Worm (Caenorhabditis elegans) whole organism, L1 larva: ENCODE results near the gene col-157.

Experiments
- C16A3.4 ChIP-seq: fragments of 150-350 bp; optimal IDR thresholded peaks from 2 replicates; lab custom pipeline; 2014; ENCODE audit warnings: missing biosample characterization, missing genetic modification characterization
- dpl-1 ChIP-seq, 3 experiments: fragments of 150-350 bp in 2 of 3; sonication (generic microtip) in 1 of 3; optimal IDR thresholded peaks; 2 replicates each; lab custom pipeline; 2014 to 2017; ENCODE audit warnings: missing biosample characterization in 3 of 3, missing genetic modification characterization in 3 of 3, missing genetic modification reagents in 3 of 3
- elt-2 ChIP-seq: sonication (generic microtip); optimal IDR thresholded peaks from 2 replicates; lab custom pipeline; 2016; ENCODE audit warnings: missing genetic modification characterization, mild to moderate bottlenecking, inconsistent platforms, missing compliant biosample characterization, missing genetic modification reagents
- fkh-8 ChIP-seq: sonication (generic microtip); optimal IDR thresholded peaks from 2 replicates; lab custom pipeline; 2016; ENCODE audit warnings: mild to moderate bottlenecking, missing genetic modification characterization, missing compliant biosample characterization
- hlh-4 ChIP-seq: sonication (generic microtip); optimal IDR thresholded peaks from 2 replicates; lab custom pipeline; 2016; ENCODE audit warnings: mild to moderate bottlenecking, missing genetic modification characterization, missing compliant biosample characterization
- isw-1 ChIP-seq: fragments of 200-800 bp; sonication (Bioruptor generic); IDR thresholded peaks from 2 replicates; pipeline ENCODE4 v1.3.6; 2022; ENCODE audit warnings: missing genetic modification characterization, missing compliant biosample characterization
- jun-1 ChIP-seq: fragments of 150-350 bp; optimal IDR thresholded peaks from 2 replicates; lab custom pipeline; 2014; ENCODE audit warnings: missing biosample characterization, missing genetic modification reagents, missing genetic modification characterization
- lin-13 ChIP-seq: fragments of 150-350 bp; optimal IDR thresholded peaks from 2 replicates; lab custom pipeline; 2014; ENCODE audit warnings: missing biosample characterization, missing genetic modification reagents, missing genetic modification characterization
- lin-15B ChIP-seq: fragments of 150-350 bp; sonication (generic microtip); optimal IDR thresholded peaks from 3 replicates; lab custom pipeline; 2014; ENCODE audit warnings: missing biosample characterization, missing genetic modification characterization
- nhr-11 ChIP-seq: fragments of 150-350 bp; optimal IDR thresholded peaks from 2 replicates; lab custom pipeline; 2014; ENCODE audit warnings: missing biosample characterization, missing genetic modification characterization
- ztf-11 ChIP-seq, 2 experiments: sonication (generic microtip); optimal IDR thresholded peaks; 2 replicates each; lab custom pipeline; 2016 to 2017; ENCODE audit warnings: missing genetic modification characterization in 2 of 2, missing biosample characterization in 1 of 2, missing compliant biosample characterization in 1 of 2

ce11 chrV:11485558-11485957, 1.7 kb downstream of the col-157 start, which contains the start of gene srh-1:
- TF ChIP-seq fkh-8 (tag; lab: Kevin White, UChicago) (no peak), C16A3.4 (tag; lab: Kevin White, UChicago) (no peak), elt-2 (tag; lab: Kevin White, UChicago) (no peak), ztf-11 (tag; optimal IDR thresholded peaks at IDR 0.05; lab: Kevin White, UChicago) (no peak), dpl-1 (GFP tag; optimal IDR thresholded peaks at IDR 0.05; lab: Kevin White, UChicago) (no peak), lin-15B (no peak), jun-1 (tag; lab: Kevin White, UChicago) (no peak), isw-1 (GFP tag; lab: Robert Waterston, UW) (no peak), hlh-4 (tag; lab: Kevin White, UChicago) (no peak), lin-13 (no peak), nhr-11 (no peak)
